Fruit fly (Drosophila melanogaster): ENCODE results near the gene nkd.
A peak's percentile ranks its signal among the peaks of the same experiment; 100 is the strongest.

The nkd gene

dm6 chr3L:19072177-19072603 lies 26.9 kb upstream of the nkd start (continued):
- peak; percentile 1 for TF ChIP-seq PHDP (tag; optimal IDR thresholded peaks at IDR 0.05)
- TF ChIP-seq sob (GFP tag; IDR thresholded peaks at IDR 0.05): peak; percentile 59
- no peak for TF ChIP-seq mam (GFP tag; optimal IDR thresholded peaks at IDR 0.05)
- TF ChIP-seq CG6854 (GFP tag; optimal IDR thresholded peaks at IDR 0.05): peak; percentile 31
- no peak for TF ChIP-seq mld (GFP tag; IDR thresholded peaks at IDR 0.05; ENCODE audit: partially characterized antibody)
- no peak for TF ChIP-seq E2f2 (GFP tag; IDR thresholded peaks at IDR 0.05)
- TF ChIP-seq caup (GFP tag; optimal IDR thresholded peaks at IDR 0.05; ENCODE audit: severe bottlenecking): peak; percentile 65
- peak; percentile 5 for TF ChIP-seq scrt (GFP tag; optimal IDR thresholded peaks at IDR 0.05)
- no peak for TF ChIP-seq Hr39 (optimal IDR thresholded peaks at IDR 0.05)
- no peak for TF ChIP-seq CG14710 (tag; optimal IDR thresholded peaks at IDR 0.05)
- no peak for TF ChIP-seq CG15601 (tag; optimal IDR thresholded peaks at IDR 0.05)
- TF ChIP-seq otp (GFP tag; IDR thresholded peaks at IDR 0.05): no peak
- TF ChIP-seq Gsc (GFP tag; IDR thresholded peaks at IDR 0.05): no peak
- no peak for TF ChIP-seq Usf (GFP tag; optimal IDR thresholded peaks at IDR 0.05)

- TF ChIP-seq Hr39 (optimal IDR thresholded peaks at IDR 0.05) (no peak), dati (GFP tag; IDR thresholded peaks at IDR 0.05) (no peak), Dll (GFP tag; IDR thresholded peaks at IDR 0.05; ENCODE audit: partially characterized antibody) (no peak), cato (GFP tag; optimal IDR thresholded peaks at IDR 0.05; ENCODE audit: borderline replicate concordance) (no peak), CG3407 (GFP tag; optimal IDR thresholded peaks at IDR 0.05) (no peak), Ravus (GFP tag; IDR thresholded peaks at IDR 0.05) (no peak), CG7987 (GFP tag; optimal IDR thresholded peaks at IDR 0.05) (no peak), Lhr (GFP tag; optimal IDR thresholded peaks at IDR 0.05) (no peak), CG6854 (GFP tag; optimal IDR thresholded peaks at IDR 0.05) (no peak), gcm (GFP tag; optimal IDR thresholded peaks at IDR 0.05) (no peak), Dip2 (GFP tag; IDR thresholded peaks at IDR 0.05) (no peak), shn (GFP tag; optimal IDR thresholded peaks at IDR 0.05) (no peak), CG10147 (GFP tag; optimal IDR thresholded peaks at IDR 0.05) (peak; percentile 24), CG13296 (GFP tag; optimal IDR thresholded peaks at IDR 0.05) (peak; percentile 3), CG33213 (GFP tag; optimal IDR thresholded peaks at IDR 0.05) (no peak), onecut (GFP tag; IDR thresholded peaks at IDR 0.05) (no peak), YL-1 (GFP tag; optimal IDR thresholded peaks at IDR 0.05) (no peak), CG8478 (optimal IDR thresholded peaks at IDR 0.05) (no peak), Mrtf (GFP tag; IDR thresholded peaks at IDR 0.05) (no peak), CG9932 (GFP tag; IDR thresholded peaks at IDR 0.05) (no peak), tll (GFP tag; optimal IDR thresholded peaks at IDR 0.05) (no peak), CG14050 (GFP tag; IDR thresholded peaks at IDR 0.05) (no peak), CG6654 (GFP tag; optimal IDR thresholded peaks at IDR 0.05) (no peak), Blimp-1 (GFP tag; optimal IDR thresholded peaks at IDR 0.05) (peak; percentile 33), corto (GFP tag; optimal IDR thresholded peaks at IDR 0.05) (no peak), Chrac-16 (GFP tag; optimal IDR thresholded peaks at IDR 0.05) (no peak), CG4854 (GFP tag; optimal IDR thresholded peaks at IDR 0.05) (no peak), HLH4C (GFP tag; IDR thresholded peaks at IDR 0.05; ENCODE audit: partially characterized antibody) (no peak), Abd-B (GFP tag; optimal IDR thresholded peaks at IDR 0.05) (no peak), slou (GFP tag; optimal IDR thresholded peaks at IDR 0.05) (no peak), org-1 (GFP tag; optimal IDR thresholded peaks at IDR 0.05) (peak; percentile 8), Rx (GFP tag; IDR thresholded peaks at IDR 0.05) (no peak), Lpt (GFP tag; optimal IDR thresholded peaks at IDR 0.05) (no peak), CG14014 (GFP tag; IDR thresholded peaks at IDR 0.05) (no peak), CG4730 (GFP tag; IDR thresholded peaks at IDR 0.05) (no peak), CG17385 (GFP tag; optimal IDR thresholded peaks at IDR 0.05) (peak; percentile 0), Doc2 (GFP tag; IDR thresholded peaks at IDR 0.05) (no peak), zfh1 (GFP tag; IDR thresholded peaks at IDR 0.05) (no peak), mld (GFP tag; IDR thresholded peaks at IDR 0.05; ENCODE audit: partially characterized antibody) (no peak)
These were observed 26.1 kb upstream of the nkd start for dm6 chr3L:19071173-19071844.
